Fruit fly (Drosophila melanogaster) whole organism, embryonic: ENCODE results near the gene capu.

Experiments
- Abd-B ChIP-seq: fragments of 200-800 bp; sonication (Bioruptor generic); optimal IDR thresholded peaks from 2 replicates; lab custom pipeline; 2018; ENCODE audit warnings: missing biosample characterization, mild to moderate bottlenecking, missing genetic modification characterization, moderate library complexity
- Asciz ChIP-seq: fragments of 200-800 bp; sonication (Bioruptor generic); optimal IDR thresholded peaks from 2 replicates; lab custom pipeline; 2017; ENCODE audit warnings: missing biosample characterization, mild to moderate bottlenecking, missing genetic modification characterization, missing genetic modification reagents
- BtbVII ChIP-seq: fragments of 200-800 bp; sonication (Bioruptor generic); optimal IDR thresholded peaks from 3 replicates; lab custom pipeline; 2017; ENCODE audit warnings: missing biosample characterization, mild to moderate bottlenecking, missing genetic modification characterization
- CG10274 ChIP-seq: fragments of 200-800 bp; sonication (Bioruptor generic); optimal IDR thresholded peaks from 3 replicates; lab custom pipeline; 2017; ENCODE audit warnings: missing biosample characterization, mild to moderate bottlenecking, missing genetic modification characterization
- CG10366 ChIP-seq: fragments of 200-800 bp; sonication (Bioruptor generic); IDR thresholded peaks from 2 replicates; pipeline ENCODE4 v1.3.6; 2022; ENCODE audit warnings: missing biosample characterization, missing genetic modification characterization
- CG10462 ChIP-seq: fragments of 200-800 bp; sonication (Bioruptor generic); optimal IDR thresholded peaks from 2 replicates; lab custom pipeline; 2016; ENCODE audit warnings: missing biosample characterization, missing genetic modification characterization
- CG12219 ChIP-seq: fragments of 200-800 bp; sonication (Bioruptor generic); optimal IDR thresholded peaks from 3 replicates; lab custom pipeline; 2018; ENCODE audit warnings: missing biosample characterization, mild to moderate bottlenecking, missing genetic modification characterization
- CG14014 ChIP-seq: fragments of 200-800 bp; sonication (Bioruptor generic); IDR thresholded peaks from 2 replicates; pipeline ENCODE4 v1.3.6; 2022; ENCODE audit warnings: missing biosample characterization, missing genetic modification characterization
- CG15073 ChIP-seq: fragments of 200-800 bp; sonication (Bioruptor generic); optimal IDR thresholded peaks from 2 replicates; lab custom pipeline; 2016; ENCODE audit warnings: missing biosample characterization, missing genetic modification characterization
- CG1603 ChIP-seq: fragments of 200-800 bp; sonication (Bioruptor generic); optimal IDR thresholded peaks from 2 replicates; lab custom pipeline; 2019; ENCODE audit warnings: missing biosample characterization, mild to moderate bottlenecking, missing genetic modification characterization, moderate library complexity
- CG18619 ChIP-seq: fragments of 200-800 bp; sonication (Bioruptor generic); optimal IDR thresholded peaks from 3 replicates; lab custom pipeline; 2017; ENCODE audit warnings: missing biosample characterization, mild to moderate bottlenecking, missing genetic modification characterization
- CG18764 ChIP-seq: fragments of 200-800 bp; sonication (Bioruptor generic); optimal IDR thresholded peaks from 3 replicates; lab custom pipeline; 2016; ENCODE audit warnings: missing biosample characterization, missing genetic modification characterization
- CG2199 ChIP-seq: fragments of 200-800 bp; sonication (Bioruptor generic); IDR thresholded peaks from 3 replicates; pipeline ENCODE4 v1.3.6; 2022; ENCODE audit warnings: missing biosample characterization, missing genetic modification characterization
- CG3281 ChIP-seq: fragments of 200-800 bp; sonication (Bioruptor generic); optimal IDR thresholded peaks from 3 replicates; lab custom pipeline; 2017; ENCODE audit warnings: missing biosample characterization, mild to moderate bottlenecking, missing genetic modification characterization
- CG3407 ChIP-seq: fragments of 200-800 bp; sonication (Bioruptor generic); optimal IDR thresholded peaks from 2 replicates; lab custom pipeline; 2018; ENCODE audit warnings: missing biosample characterization, mild to moderate bottlenecking, missing genetic modification characterization
- CG4617 ChIP-seq: fragments of 200-800 bp; sonication (Bioruptor generic); optimal IDR thresholded peaks from 3 replicates; lab custom pipeline; 2016; ENCODE audit warnings: missing biosample characterization, missing genetic modification characterization, borderline replicate concordance
- CG9817 ChIP-seq: fragments of 200-800 bp; sonication (Bioruptor generic); optimal IDR thresholded peaks from 2 replicates; lab custom pipeline; 2018; ENCODE audit warnings: missing biosample characterization, mild to moderate bottlenecking, missing genetic modification characterization, moderate library complexity
- E2f1 ChIP-seq: fragments of 200-800 bp; sonication (Bioruptor generic); IDR thresholded peaks from 2 replicates; pipeline ENCODE4 v1.3.6; 2022; ENCODE audit warnings: missing biosample characterization, missing genetic modification characterization
- E2f2 ChIP-seq: fragments of 200-800 bp; sonication (Bioruptor generic); IDR thresholded peaks from 2 replicates; pipeline ENCODE4 v1.3.6; 2022; ENCODE audit warnings: missing biosample characterization, missing genetic modification characterization
- Hr3 ChIP-seq: fragments of 200-800 bp; sonication (Bioruptor generic); optimal IDR thresholded peaks from 3 replicates; lab custom pipeline; 2016; ENCODE audit warnings: missing biosample characterization, missing genetic modification characterization
- Hr39 ChIP-seq: fragments of >200 bp; optimal IDR thresholded peaks from 2 replicates; lab custom pipeline; 2017
- Hr51 ChIP-seq, 2 experiments: fragments of 200-800 bp; sonication (Bioruptor generic); optimal IDR thresholded peaks; 2 replicates in 1 of 2; 3 replicates in 1 of 2; lab custom pipeline; 2016 to 2018; ENCODE audit warnings: missing biosample characterization in 2 of 2, missing genetic modification characterization in 2 of 2, mild to moderate bottlenecking in 1 of 2, moderate library complexity in 1 of 2
- Hsf ChIP-seq: fragments of 200-800 bp; sonication (Bioruptor generic); optimal IDR thresholded peaks from 3 replicates; lab custom pipeline; 2016; ENCODE audit warnings: missing biosample characterization, missing genetic modification characterization
- MBD-R2 ChIP-seq: fragments of 200-800 bp; sonication (Bioruptor generic); IDR thresholded peaks from 2 replicates; pipeline ENCODE4 v1.3.6; 2022; ENCODE audit warnings: missing biosample characterization, missing genetic modification characterization
- MTF-1 ChIP-seq: fragments of 200-800 bp; sonication (Bioruptor generic); optimal IDR thresholded peaks from 2 replicates; lab custom pipeline; 2018; ENCODE audit warnings: missing biosample characterization, mild to moderate bottlenecking, missing genetic modification characterization, borderline replicate concordance
- NFAT ChIP-seq: fragments of 200-800 bp; sonication (Bioruptor generic); IDR thresholded peaks from 2 replicates; pipeline ENCODE4 v1.3.6; 2022; ENCODE audit warnings: missing biosample characterization, missing genetic modification characterization
- Oli ChIP-seq: fragments of 200-800 bp; sonication (Bioruptor generic); optimal IDR thresholded peaks from 2 replicates; lab custom pipeline; 2018; ENCODE audit warnings: missing biosample characterization, mild to moderate bottlenecking, missing genetic modification characterization, moderate library complexity
- Opbp ChIP-seq: fragments of 200-800 bp; sonication (Bioruptor generic); IDR thresholded peaks from 3 replicates; pipeline ENCODE4 v1.3.6; 2022; ENCODE audit warnings: missing biosample characterization, missing genetic modification characterization; ENCODE audit not compliant: partially characterized antibody
- PHDP ChIP-seq: fragments of 200-800 bp; sonication (Bioruptor generic); optimal IDR thresholded peaks from 3 replicates; lab custom pipeline; 2018; ENCODE audit warnings: missing biosample characterization, mild to moderate bottlenecking, missing genetic modification characterization, moderate library complexity
- Sry-δ ChIP-seq: fragments of 200-800 bp; sonication (Bioruptor generic); optimal IDR thresholded peaks from 2 replicates; lab custom pipeline; 2016; ENCODE audit warnings: missing biosample characterization, missing genetic modification characterization
- btn ChIP-seq: fragments of 200-800 bp; sonication (Bioruptor generic); optimal IDR thresholded peaks from 2 replicates; lab custom pipeline; 2016; ENCODE audit warnings: missing biosample characterization, missing genetic modification characterization
- cas ChIP-seq: fragments of 200-800 bp; sonication (Bioruptor generic); IDR thresholded peaks from 2 replicates; pipeline ENCODE4 v1.3.6; 2022; ENCODE audit warnings: missing biosample characterization, missing genetic modification characterization
- crc ChIP-seq: fragments of 200-800 bp; sonication (Bioruptor generic); optimal IDR thresholded peaks from 2 replicates; lab custom pipeline; 2016; ENCODE audit warnings: missing biosample characterization, missing genetic modification characterization
- dmrt11E ChIP-seq: fragments of 200-800 bp; sonication (Bioruptor generic); optimal IDR thresholded peaks from 3 replicates; lab custom pipeline; 2018; ENCODE audit warnings: missing biosample characterization, mild to moderate bottlenecking, missing genetic modification characterization, moderate library complexity
- dpn ChIP-seq, 2 experiments: fragments of 200-800 bp; sonication (Bioruptor generic); optimal IDR thresholded peaks; 3 replicates each; lab custom pipeline; 2016; ENCODE audit warnings: missing biosample characterization in 2 of 2, missing genetic modification characterization in 2 of 2
- esg ChIP-seq: fragments of 200-800 bp; sonication (Bioruptor generic); conservative IDR thresholded peaks from 2 replicates; pipeline ENCODE4 v1.3.6; 2022; ENCODE audit warnings: missing biosample characterization, missing genetic modification characterization
- knrl ChIP-seq: fragments of 200-800 bp; sonication (Bioruptor generic); IDR thresholded peaks from 3 replicates; pipeline ENCODE4 v1.3.6; 2022; ENCODE audit warnings: missing biosample characterization, missing genetic modification characterization; ENCODE audit not compliant: partially characterized antibody
- lab ChIP-seq: fragments of 200-800 bp; sonication (Bioruptor generic); optimal IDR thresholded peaks from 3 replicates; lab custom pipeline; 2017; ENCODE audit warnings: missing biosample characterization, missing genetic modification characterization, mild to moderate bottlenecking, moderate library complexity, missing genetic modification reagents
- maf-S ChIP-seq: fragments of 200-800 bp; sonication (Bioruptor generic); optimal IDR thresholded peaks from 2 replicates; lab custom pipeline; 2016; ENCODE audit warnings: missing biosample characterization, missing genetic modification characterization
- nom ChIP-seq: fragments of 200-800 bp; sonication (Bioruptor generic); optimal IDR thresholded peaks from 2 replicates; lab custom pipeline; 2017; ENCODE audit warnings: missing biosample characterization, missing genetic modification characterization, mild to moderate bottlenecking, moderate library complexity, missing genetic modification reagents
- prd ChIP-seq, 3 experiments: fragments of >200 bp in 2 of 3; fragments of 200-800 bp in 1 of 3; sonication (Bioruptor generic) in 1 of 3; optimal IDR thresholded peaks in 2 of 3; IDR thresholded peaks in 1 of 3; 2 replicates in 2 of 3; 3 replicates in 1 of 3; pipeline versions ENCODE4 v1.3.6 to Lab custom; 2017 to 2022; ENCODE audit warnings: missing biosample characterization in 1 of 3, missing genetic modification characterization in 1 of 3
- pzg ChIP-seq: fragments of 200-800 bp; sonication (Bioruptor generic); optimal IDR thresholded peaks from 3 replicates; lab custom pipeline; 2018; ENCODE audit warnings: missing biosample characterization, mild to moderate bottlenecking, missing genetic modification characterization, moderate library complexity
- row ChIP-seq: fragments of 200-800 bp; sonication (Bioruptor generic); IDR thresholded peaks from 3 replicates; pipeline ENCODE4 v1.3.6; 2022; ENCODE audit warnings: missing biosample characterization, missing genetic modification characterization
- shn ChIP-seq: fragments of 200-800 bp; sonication (Bioruptor generic); optimal IDR thresholded peaks from 3 replicates; lab custom pipeline; 2016; ENCODE audit warnings: missing biosample characterization, missing genetic modification characterization
- tap ChIP-seq: fragments of 200-800 bp; optimal IDR thresholded peaks from 3 replicates; lab custom pipeline; 2019; ENCODE audit warnings: missing biosample characterization, mild to moderate bottlenecking, missing genetic modification characterization, moderate library complexity
- tio ChIP-seq: fragments of 200-800 bp; sonication (Bioruptor generic); optimal IDR thresholded peaks from 2 replicates; lab custom pipeline; 2017; ENCODE audit warnings: missing biosample characterization, missing genetic modification characterization, inconsistent platforms
- twi ChIP-seq: fragments of 200-800 bp; optimal IDR thresholded peaks from 2 replicates; lab custom pipeline; 2019; ENCODE audit warnings: missing biosample characterization, mild to moderate bottlenecking, missing genetic modification characterization, moderate library complexity
- unc-4 ChIP-seq: fragments of 200-800 bp; sonication (Bioruptor generic); IDR thresholded peaks from 2 replicates; pipeline ENCODE4 v1.3.6; 2022; ENCODE audit warnings: missing biosample characterization, missing genetic modification characterization; ENCODE audit not compliant: partially characterized antibody
- vfl ChIP-seq: fragments of 200-800 bp; sonication (Bioruptor generic); optimal IDR thresholded peaks from 2 replicates; lab custom pipeline; 2016; ENCODE audit warnings: missing biosample characterization, missing genetic modification characterization
- zfh1 ChIP-seq: fragments of 200-800 bp; sonication (Bioruptor generic); IDR thresholded peaks from 3 replicates; pipeline ENCODE4 v1.3.6; 2022; ENCODE audit warnings: missing biosample characterization, missing genetic modification characterization

Gene capu

dm6 chr2L:3872283-3872682, 30.4 kb downstream of the capu start, which contains the start of gene CG31957 (continued):
- TF ChIP-seq twi, result peak; percentile 4
- peak; percentile 86 for TF ChIP-seq unc-4 (GFP tag; lab: Robert Waterston, UW)
- TF ChIP-seq dmrt11E (tag; lab: Kevin White, UChicago), result peak; percentile 5
- TF ChIP-seq Sry-δ (GFP tag; lab: Kevin White, UChicago), result peak; percentile 97
- TF ChIP-seq knrl, result peak; percentile 89
- no peak for TF ChIP-seq esg (GFP tag; lab: Robert Waterston, UW)
- no peak for TF ChIP-seq CG12219
- peak; percentile 53 for TF ChIP-seq CG14014 (GFP tag; lab: Robert Waterston, UW)
- peak; percentile 59 for TF ChIP-seq CG4617 (GFP tag; lab: Kevin White, UChicago)
- TF ChIP-seq CG3281, result no peak
- TF ChIP-seq NFAT (GFP tag; lab: Robert Waterston, UW), result peak; percentile 76
- TF ChIP-seq btn (GFP tag; lab: Kevin White, UChicago), result no peak
- TF ChIP-seq CG18764 (GFP tag; lab: Kevin White, UChicago), result no peak
- TF ChIP-seq tio (GFP tag; lab: Kevin White, UChicago), result no peak
- no peak for TF ChIP-seq BtbVII (GFP tag; lab: Kevin White, UChicago)
- TF ChIP-seq shn (GFP tag; lab: Kevin White, UChicago), result peak; percentile 82
- TF ChIP-seq zfh1 (GFP tag; lab: Robert Waterston, UW), result peak; percentile 63; the same call in 1 of the 3 replicates
- TF ChIP-seq lab (GFP tag; lab: Kevin White, UChicago), result no peak
- TF ChIP-seq Asciz (GFP tag; lab: Kevin White, UChicago), result no peak
- peak; percentile 52 for TF ChIP-seq Abd-B
- peak; percentile 36 for TF ChIP-seq CG9817
- TF ChIP-seq CG3407, result no peak
- no peak for TF ChIP-seq CG10462 (GFP tag; lab: Kevin White, UChicago)
- peak; percentile 49 for TF ChIP-seq Hr3
- no peak for TF ChIP-seq CG18619 (GFP tag; lab: Kevin White, UChicago)
- TF ChIP-seq CG10366 (GFP tag; lab: Robert Waterston, UW), result no peak
- no peak; the same call in none of the 2 replicates for TF ChIP-seq MBD-R2 (GFP tag; lab: Robert Waterston, UW)
- TF ChIP-seq Oli (tag; lab: Kevin White, UChicago), result no peak
- no peak for TF ChIP-seq nom (GFP tag; lab: Kevin White, UChicago)
- TF ChIP-seq crc (GFP tag; lab: Kevin White, UChicago), result peak; percentile 36
- peak; percentile 62 for TF ChIP-seq Hsf (GFP tag; lab: Kevin White, UChicago)
- 0 out of 2 replicates have a peak, but pooled peaks have one; percentile 10 for TF ChIP-seq cas (GFP tag; lab: Robert Waterston, UW)
- no peak for TF ChIP-seq prd (optimal IDR thresholded peaks at IDR 0.05; lab: Kevin White, UChicago)
- 0 out of 3 replicates have a peak, but pooled peaks have one; percentile 23 for TF ChIP-seq prd (GFP tag; IDR thresholded peaks at IDR 0.05; lab: Robert Waterston, UW)
- no peak for TF ChIP-seq PHDP
- peak; percentile 87 for TF ChIP-seq CG1603 (tag; lab: Kevin White, UChicago)
- TF ChIP-seq pzg (GFP tag; lab: Kevin White, UChicago), result peak; percentile 79
- peak; percentile 87 for TF ChIP-seq E2f2
- TF ChIP-seq maf-S (GFP tag; lab: Kevin White, UChicago), result peak; percentile 71
- no peak for TF ChIP-seq Hr39 (lab: Kevin White, UChicago)
- peak in 1 of 2 experiments; percentile 83 for TF ChIP-seq Hr51 (GFP tag; optimal IDR thresholded peaks at IDR 0.05; lab: Kevin White, UChicago)
- no peak for TF ChIP-seq MTF-1 (GFP tag; lab: Kevin White, UChicago)
- TF ChIP-seq dpn (GFP tag; optimal IDR thresholded peaks at IDR 0.05; lab: Kevin White, UChicago), result peak; percentile 49 to 69
- no peak for TF ChIP-seq CG15073 (GFP tag; lab: Kevin White, UChicago)
- TF ChIP-seq Opbp (GFP tag; lab: Robert Waterston, UW), result peak; percentile 97
- TF ChIP-seq row (GFP tag; lab: Robert Waterston, UW), result peak; percentile 66
- peak; percentile 73 for TF ChIP-seq vfl (GFP tag; lab: Kevin White, UChicago)
- TF ChIP-seq CG10274 (GFP tag; lab: Kevin White, UChicago), result no peak
- no peak for TF ChIP-seq tap (tag; lab: Kevin White, UChicago)
- TF ChIP-seq E2f1 (GFP tag; lab: Robert Waterston, UW), result no peak
- no peak for TF ChIP-seq CG2199 (GFP tag; lab: Robert Waterston, UW)
